Fruit fly (Drosophila melanogaster): ENCODE results near the gene CG31533.

Gene CG31533

DNA sequence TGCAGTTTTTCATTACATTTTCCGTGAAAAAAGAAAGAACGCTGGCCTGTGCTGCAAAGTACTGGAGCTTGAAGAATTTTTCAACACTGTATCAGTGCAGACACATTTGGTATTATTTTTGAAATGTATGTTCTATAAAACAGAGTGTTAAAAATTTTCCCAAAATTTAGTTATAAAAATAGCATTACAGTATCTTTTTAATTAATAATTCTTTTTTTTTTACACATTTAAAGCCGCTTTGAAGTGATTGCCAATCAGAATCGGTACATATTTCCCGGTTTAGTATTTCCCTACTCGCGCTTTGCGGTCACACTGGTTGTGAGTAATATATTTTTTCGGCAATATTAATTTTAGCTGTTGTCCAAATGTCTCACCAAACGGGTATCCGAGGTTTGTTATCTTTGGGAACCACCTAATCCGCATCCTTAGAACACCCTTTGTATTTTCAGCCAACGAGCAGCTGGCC lies 34.9 kb downstream of the CG31533 start, which contains the start of the genes Abi and twf (continued):
- peak; percentile 74 for TF ChIP-seq CG11504 (tag; optimal IDR thresholded peaks at IDR 0.05)
- no peak for TF ChIP-seq CG6813 (GFP tag; optimal IDR thresholded peaks at IDR 0.05)
- no peak for TF ChIP-seq CG2129 (GFP tag; IDR thresholded peaks at IDR 0.05; ENCODE audit: partially characterized antibody)
- peak; percentile 81 for TF ChIP-seq lilli (GFP tag; optimal IDR thresholded peaks at IDR 0.05)
- no peak for TF ChIP-seq sna (GFP tag; IDR thresholded peaks at IDR 0.05; ENCODE audit: partially characterized antibody)
- TF ChIP-seq NC2β (GFP tag; optimal IDR thresholded peaks at IDR 0.05): peak; percentile 53
- TF ChIP-seq ap (GFP tag; IDR thresholded peaks at IDR 0.05): 0 out of 2 replicates have a peak, but pooled peaks have one; percentile 25
- no peak for TF ChIP-seq gcm2 (GFP tag; optimal IDR thresholded peaks at IDR 0.05)
- no peak for TF ChIP-seq Usf (GFP tag; optimal IDR thresholded peaks at IDR 0.05)
- no peak for TF ChIP-seq CG15011 (GFP tag; optimal IDR thresholded peaks at IDR 0.05)
- no peak for TF ChIP-seq CG12071 (GFP tag; optimal IDR thresholded peaks at IDR 0.05)
- peak; percentile 73 for TF ChIP-seq mam (GFP tag; optimal IDR thresholded peaks at IDR 0.05)
- peak; percentile 52 for TF ChIP-seq H2.0 (GFP tag; IDR thresholded peaks at IDR 0.05)
- TF ChIP-seq Dip2 (GFP tag; IDR thresholded peaks at IDR 0.05): no peak
- TF ChIP-seq ATbp (GFP tag; optimal IDR thresholded peaks at IDR 0.05): no peak
- no peak for TF ChIP-seq ac (GFP tag; optimal IDR thresholded peaks at IDR 0.05)
- TF ChIP-seq Hmr (GFP tag; optimal IDR thresholded peaks at IDR 0.05): peak; percentile 67
- no peak for TF ChIP-seq sc (optimal IDR thresholded peaks at IDR 0.05)
- peak; percentile 28 for TF ChIP-seq sc (GFP tag; optimal IDR thresholded peaks at IDR 0.05)
- TF ChIP-seq CG15601 (tag; optimal IDR thresholded peaks at IDR 0.05): peak; percentile 59
- peak; percentile 31 for TF ChIP-seq scrt (GFP tag; optimal IDR thresholded peaks at IDR 0.05)
- peak; percentile 62 for TF ChIP-seq CG7839 (tag; optimal IDR thresholded peaks at IDR 0.05)
- no peak for TF ChIP-seq dimm (GFP tag; IDR thresholded peaks at IDR 0.05)
- TF ChIP-seq onecut (GFP tag; IDR thresholded peaks at IDR 0.05): no peak
- peak; percentile 59 for TF ChIP-seq CG18011 (GFP tag; optimal IDR thresholded peaks at IDR 0.05)
- peak; percentile 63 for TF ChIP-seq Ets97D (GFP tag; optimal IDR thresholded peaks at IDR 0.05)
- peak; percentile 20 for TF ChIP-seq emc (GFP tag; optimal IDR thresholded peaks at IDR 0.05)
- TF ChIP-seq CG8924 (tag; optimal IDR thresholded peaks at IDR 0.05): peak; percentile 24
- TF ChIP-seq CG4820 (GFP tag; optimal IDR thresholded peaks at IDR 0.05): peak; percentile 73
- TF ChIP-seq kay (GFP tag; optimal IDR thresholded peaks at IDR 0.05): peak; percentile 85
- 0 out of 2 replicates have a peak, but pooled peaks have one; percentile 8 for TF ChIP-seq Dref (GFP tag; IDR thresholded peaks at IDR 0.05)
- TF ChIP-seq Dfd (GFP tag; optimal IDR thresholded peaks at IDR 0.05): no peak
- peak; percentile 80 for TF ChIP-seq CG8290 (GFP tag; optimal IDR thresholded peaks at IDR 0.05)
- peak in 1 of 2 experiments; percentile 38 for TF ChIP-seq CG8290 (tag; optimal IDR thresholded peaks at IDR 0.05)
- TF ChIP-seq pita (GFP tag; optimal IDR thresholded peaks at IDR 0.05): no peak
- TF ChIP-seq gce (GFP tag; IDR thresholded peaks at IDR 0.05): no peak; the same call in 2 of the 3 replicates
- TF ChIP-seq CG2875 (GFP tag; optimal IDR thresholded peaks at IDR 0.05): peak; percentile 2
- no peak for TF ChIP-seq CG1832 (GFP tag; optimal IDR thresholded peaks at IDR 0.05)
- TF ChIP-seq Dbx (GFP tag; IDR thresholded peaks at IDR 0.05): peak; percentile 75
- TF ChIP-seq en (GFP tag; optimal IDR thresholded peaks at IDR 0.05): peak; percentile 17
- peak; percentile 50 for TF ChIP-seq CG15696 (tag; optimal IDR thresholded peaks at IDR 0.05)
- peak; percentile 45; the same call in 1 of the 2 replicates for TF ChIP-seq E2f1 (GFP tag; IDR thresholded peaks at IDR 0.05)
- no peak for TF ChIP-seq D (optimal IDR thresholded peaks at IDR 0.05)
- peak; percentile 34 for TF ChIP-seq D (GFP tag; optimal IDR thresholded peaks at IDR 0.05)
- peak; percentile 25; the same call in 1 of the 2 replicates for TF ChIP-seq ara (GFP tag; IDR thresholded peaks at IDR 0.05)
- no peak for TF ChIP-seq danr (GFP tag; IDR thresholded peaks at IDR 0.05)
- TF ChIP-seq pros (GFP tag; optimal IDR thresholded peaks at IDR 0.05): no peak
- TF ChIP-seq nmo (GFP tag; optimal IDR thresholded peaks at IDR 0.05): peak; percentile 75
- TF ChIP-seq h (optimal IDR thresholded peaks at IDR 0.05): no peak
- peak; percentile 78 for TF ChIP-seq Hsf (GFP tag; optimal IDR thresholded peaks at IDR 0.05)
- TF ChIP-seq Sox100B (GFP tag; optimal IDR thresholded peaks at IDR 0.05): peak; percentile 53
- TF ChIP-seq B-H1 (GFP tag; IDR thresholded peaks at IDR 0.05): no peak; the same call in 2 of the 3 replicates

Data from whole organism, embryonic.